Worm (Caenorhabditis elegans): Measurements from ENCODE around the gene mtp-18.

Gene mtp-18

DNA sequence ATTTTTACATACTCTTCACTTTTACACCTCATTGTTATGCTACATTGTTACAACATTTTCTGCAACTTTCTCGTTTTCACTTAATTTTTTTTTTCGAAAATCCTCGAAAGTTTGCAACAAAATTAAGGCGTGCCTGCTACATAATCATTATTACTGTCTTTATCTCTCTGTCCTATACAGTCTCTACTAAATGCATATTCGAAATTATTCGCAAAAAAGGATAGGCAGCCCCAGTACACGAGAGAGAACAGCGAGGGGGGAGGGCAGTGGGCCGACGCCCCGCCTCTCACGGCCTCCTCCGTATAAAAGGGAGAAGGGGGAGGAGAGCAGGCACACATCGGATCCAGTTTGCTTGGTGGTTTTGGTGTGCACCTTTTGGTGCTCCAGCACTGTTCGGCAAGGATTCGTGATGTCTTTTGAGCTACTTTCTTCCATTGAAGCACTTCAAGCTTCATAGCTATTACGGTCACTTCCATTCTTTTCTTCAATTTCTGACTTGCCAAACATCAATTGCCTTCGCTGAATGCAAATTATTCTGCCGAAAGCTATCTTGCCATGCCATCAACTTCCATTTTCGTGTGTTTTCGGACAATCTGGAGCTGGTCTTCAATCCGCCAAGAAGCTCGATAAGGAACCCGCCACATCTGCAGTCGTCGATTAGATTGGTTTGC, 45.9 kb upstream of the mtp-18 start (continued):
- peak; percentile 24 for TF ChIP-seq jun-1 (tag; optimal IDR thresholded peaks at IDR 0.05)
- no peak for TF ChIP-seq pqm-1 (tag; optimal IDR thresholded peaks at IDR 0.05)
- TF ChIP-seq fos-1 (tag; optimal IDR thresholded peaks at IDR 0.05) = peak; percentile 22
- peak; percentile 64 for TF ChIP-seq elt-2 (tag; optimal IDR thresholded peaks at IDR 0.05)
- TF ChIP-seq lir-3 (tag; optimal IDR thresholded peaks at IDR 0.05; ENCODE audit: poor library complexity) = peak; percentile 5
- peak; percentile 14 for TF ChIP-seq unc-130 (tag; optimal IDR thresholded peaks at IDR 0.05)
- peak; percentile 78 for TF ChIP-seq nhr-47 (tag; optimal IDR thresholded peaks at IDR 0.05)
- TF ChIP-seq snu-23 (GFP tag; optimal IDR thresholded peaks at IDR 0.05) = peak; percentile 73
- TF ChIP-seq vab-15 (tag; optimal IDR thresholded peaks at IDR 0.05) = no peak
- TF ChIP-seq unc-86 (tag; optimal IDR thresholded peaks at IDR 0.05) = peak; percentile 38
- TF ChIP-seq fkh-8 (tag; optimal IDR thresholded peaks at IDR 0.05) = peak; percentile 52
- no peak for TF ChIP-seq ets-5 (GFP tag; IDR thresholded peaks at IDR 0.05)
- TF ChIP-seq swsn-7 (tag; optimal IDR thresholded peaks at IDR 0.05) = peak; percentile 49
- peak in 1 of 2 experiments; percentile 43 for TF ChIP-seq ztf-11 (tag; optimal IDR thresholded peaks at IDR 0.05)
- no peak for TF ChIP-seq ceh-90 (tag; optimal IDR thresholded peaks at IDR 0.05)
- peak; percentile 16 to 48 (median 39) for TF ChIP-seq ceh-82 (tag; optimal IDR thresholded peaks at IDR 0.05)
- TF ChIP-seq nhr-77 (tag; optimal IDR thresholded peaks at IDR 0.05) = peak; percentile 20
- no peak for TF ChIP-seq egl-13 (tag; optimal IDR thresholded peaks at IDR 0.05)
- no peak for TF ChIP-seq Y116A8C.19 (tag; optimal IDR thresholded peaks at IDR 0.05; ENCODE audit: borderline replicate concordance)
- no peak for TF ChIP-seq skn-1 (tag; optimal IDR thresholded peaks at IDR 0.05)
- TF ChIP-seq aly-2 (tag; optimal IDR thresholded peaks at IDR 0.05) = peak; percentile 26

- TF ChIP-seq ceh-82 (tag; optimal IDR thresholded peaks at IDR 0.05) = no peak
- TF ChIP-seq Y116A8C.19 (tag; optimal IDR thresholded peaks at IDR 0.05; ENCODE audit: borderline replicate concordance) = no peak
- peak; percentile 26 for TF ChIP-seq dsc-1 (tag; optimal IDR thresholded peaks at IDR 0.05)
- peak; percentile 3 for TF ChIP-seq nhr-47 (tag; optimal IDR thresholded peaks at IDR 0.05)
- TF ChIP-seq fos-1 (tag; optimal IDR thresholded peaks at IDR 0.05) = no peak
- TF ChIP-seq rnt-1 (tag; optimal IDR thresholded peaks at IDR 0.05) = peak; percentile 3
- peak; percentile 20 for TF ChIP-seq nhr-85 (tag)
Measured at ce11 chrX:6251321-6251720, 45.1 kb upstream of the mtp-18 start.

- TF ChIP-seq efl-1 (optimal IDR thresholded peaks at IDR 0.05) (no peak), efl-1 (GFP tag; optimal IDR thresholded peaks at IDR 0.05 in 1 of 2) (peak in 1 of 2 experiments; percentile 92), unc-86 (tag; optimal IDR thresholded peaks at IDR 0.05) (no peak), F16B12.6 (tag; optimal IDR thresholded peaks at IDR 0.05) (no peak), ztf-4 (tag; optimal IDR thresholded peaks at IDR 0.05) (no peak), ces-1 (GFP tag; optimal IDR thresholded peaks at IDR 0.05) (peak; percentile 72), lin-14 (GFP tag; optimal IDR thresholded peaks at IDR 0.05) (peak; percentile 88), blmp-1 (tag; optimal IDR thresholded peaks at IDR 0.05) (no peak), jun-1 (tag; optimal IDR thresholded peaks at IDR 0.05) (no peak), fkh-10 (GFP tag; optimal IDR thresholded peaks at IDR 0.05) (peak; percentile 91), sptf-1 (tag; optimal IDR thresholded peaks at IDR 0.05) (no peak)
Measured at ce11 chrX:6250866-6251265, 44.7 kb upstream of the mtp-18 start.

- no peak for TF ChIP-seq nhr-28 (tag; optimal IDR thresholded peaks at IDR 0.05)
- peak; percentile 34 for TF ChIP-seq nhr-11 (tag; optimal IDR thresholded peaks at IDR 0.05)
- TF ChIP-seq ceh-8 (GFP tag; optimal IDR thresholded peaks at IDR 0.05) = no peak
- no peak for TF ChIP-seq irx-1 (tag; optimal IDR thresholded peaks at IDR 0.05)
- TF ChIP-seq dpl-1 (GFP tag; optimal IDR thresholded peaks at IDR 0.05) = peak in 1 of 3 experiments; percentile 60
- TF ChIP-seq alr-1 (tag; optimal IDR thresholded peaks at IDR 0.05; ENCODE audit: borderline replicate concordance) = no peak
- TF ChIP-seq nhr-47 (tag; optimal IDR thresholded peaks at IDR 0.05) = peak; percentile 52
- TF ChIP-seq dsc-1 (tag; optimal IDR thresholded peaks at IDR 0.05) = peak; percentile 54
- TF ChIP-seq F16B12.6 (tag; optimal IDR thresholded peaks at IDR 0.05) = no peak
- no peak for TF ChIP-seq unc-86 (tag; optimal IDR thresholded peaks at IDR 0.05)
- TF ChIP-seq lin-35 (GFP tag; optimal IDR thresholded peaks at IDR 0.05) = peak in 1 of 2 experiments; percentile 64
- TF ChIP-seq unc-98 (GFP tag; IDR thresholded peaks at IDR 0.05) = no peak
- TF ChIP-seq nhr-76 (tag; optimal IDR thresholded peaks at IDR 0.05) = no peak
- TF ChIP-seq xbp-1 (tag; optimal IDR thresholded peaks at IDR 0.05) = peak; percentile 54
- TF ChIP-seq rnt-1 (tag; optimal IDR thresholded peaks at IDR 0.05) = peak; percentile 82
- TF ChIP-seq unc-30 (tag; optimal IDR thresholded peaks at IDR 0.05) = no peak
- TF ChIP-seq jun-1 (tag; optimal IDR thresholded peaks at IDR 0.05) = peak; percentile 47
- peak; percentile 83 for TF ChIP-seq nhr-77 (tag; optimal IDR thresholded peaks at IDR 0.05)
- no peak for TF ChIP-seq fkh-8 (tag; optimal IDR thresholded peaks at IDR 0.05)
- no peak for TF ChIP-seq isw-1 (GFP tag; IDR thresholded peaks at IDR 0.05)
- TF ChIP-seq mab-9 (GFP tag; IDR thresholded peaks at IDR 0.05) = no peak
Measured at ce11 chrX:6250272-6250752, 44.1 kb upstream of the mtp-18 start.
